Worm (Caenorhabditis elegans): ENCODE data around the gene pqn-37.

- TF ChIP-seq hmg-11 (tag; optimal IDR thresholded peaks at IDR 0.05) (no peak), eor-1 (tag; optimal IDR thresholded peaks at IDR 0.05) (no peak), pqm-1 (tag; optimal IDR thresholded peaks at IDR 0.05) (no peak), elt-2 (tag; optimal IDR thresholded peaks at IDR 0.05) (no peak), nhr-76 (tag; optimal IDR thresholded peaks at IDR 0.05) (no peak), fos-1 (tag; optimal IDR thresholded peaks at IDR 0.05) (no peak), ceh-82 (tag; optimal IDR thresholded peaks at IDR 0.05) (no peak), R02D3.7 (tag; optimal IDR thresholded peaks at IDR 0.05) (no peak), lin-15B (tag; optimal IDR thresholded peaks at IDR 0.05) (no peak)
Measured at ce11 chrX:3258842-3259241, 8.5 kb upstream of the pqn-37 start, which contains the start of gene lbp-1.

Data from whole organism, L3 larva.